Worm (Caenorhabditis elegans): ENCODE data around the gene srt-53.

DNA sequence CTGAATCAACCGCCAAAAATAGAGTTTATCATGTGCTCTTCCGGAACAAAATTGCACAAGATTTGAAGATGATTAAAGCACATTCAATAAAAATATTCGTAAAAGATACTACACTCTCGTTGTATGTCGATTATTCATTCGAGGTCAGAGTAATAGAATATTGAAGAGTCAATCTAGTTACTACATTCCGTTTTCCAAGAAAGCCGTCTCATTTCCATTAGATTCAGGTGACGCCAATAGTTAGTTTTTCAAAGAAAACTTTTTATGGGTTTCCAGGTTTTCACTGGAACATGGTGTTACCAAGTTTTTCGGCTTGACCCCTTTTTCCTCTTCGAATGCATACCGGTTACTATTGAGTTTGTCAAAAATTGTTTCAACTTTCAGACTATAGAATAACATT, 30.3 kb upstream of the srt-53 start:
- TF ChIP-seq T22C8.4 (GFP tag; IDR thresholded peaks at IDR 0.05) (no peak), ref-1 (GFP tag; conservative IDR thresholded peaks at IDR 0.05) (no peak), med-1 (GFP tag; optimal IDR thresholded peaks at IDR 0.05; ENCODE audit: insufficient read depth) (no peak), tab-1 (GFP tag; IDR thresholded peaks at IDR 0.05) (no peak)
